Fruit fly (Drosophila melanogaster) whole organism, embryonic: Measurements from ENCODE around the gene CG1628.

Source experiments
- Abd-B ChIP-seq: fragments of 200-800 bp; sonication (Bioruptor generic); optimal IDR thresholded peaks from 2 replicates; lab custom pipeline; 2018; ENCODE audit warnings: missing biosample characterization, mild to moderate bottlenecking, missing genetic modification characterization, moderate library complexity
- Aef1 ChIP-seq: fragments of 200-800 bp; sonication (Bioruptor generic); IDR thresholded peaks from 3 replicates; pipeline ENCODE4 v1.3.6; 2022; ENCODE audit warnings: missing biosample characterization, missing genetic modification characterization
- Asciz ChIP-seq: fragments of 200-800 bp; sonication (Bioruptor generic); optimal IDR thresholded peaks from 2 replicates; lab custom pipeline; 2017; ENCODE audit warnings: missing biosample characterization, mild to moderate bottlenecking, missing genetic modification characterization, missing genetic modification reagents
- BEAF-32 ChIP-seq: fragments of 200-800 bp; sonication (Bioruptor generic); optimal IDR thresholded peaks from 3 replicates; lab custom pipeline; 2017; ENCODE audit warnings: missing biosample characterization, missing genetic modification characterization, mild to moderate bottlenecking, moderate library complexity, missing genetic modification reagents
- CG10209 ChIP-seq: fragments of 200-800 bp; sonication (Bioruptor generic); optimal IDR thresholded peaks from 3 replicates; lab custom pipeline; 2017; ENCODE audit warnings: missing biosample characterization, mild to moderate bottlenecking, missing genetic modification characterization, missing genetic modification reagents
- CG11085 ChIP-seq: fragments of 200-800 bp; sonication (Bioruptor generic); IDR thresholded peaks from 2 replicates; pipeline ENCODE4 v1.3.6; 2022; ENCODE audit warnings: missing biosample characterization, missing genetic modification characterization
- CG12219 ChIP-seq: fragments of 200-800 bp; sonication (Bioruptor generic); optimal IDR thresholded peaks from 3 replicates; lab custom pipeline; 2018; ENCODE audit warnings: missing biosample characterization, mild to moderate bottlenecking, missing genetic modification characterization
- CG14710 ChIP-seq: fragments of 200-800 bp; sonication (Bioruptor generic); optimal IDR thresholded peaks from 3 replicates; lab custom pipeline; 2019; ENCODE audit warnings: missing biosample characterization, mild to moderate bottlenecking, missing genetic modification characterization, moderate library complexity
- CG1603 ChIP-seq: fragments of 200-800 bp; sonication (Bioruptor generic); optimal IDR thresholded peaks from 2 replicates; lab custom pipeline; 2019; ENCODE audit warnings: missing biosample characterization, mild to moderate bottlenecking, missing genetic modification characterization, moderate library complexity
- CG17829 ChIP-seq: fragments of 200-800 bp; optimal IDR thresholded peaks from 2 replicates; lab custom pipeline; 2019; ENCODE audit warnings: missing biosample characterization, mild to moderate bottlenecking, missing genetic modification characterization, moderate library complexity
- CG18476 ChIP-seq: fragments of 200-800 bp; sonication (Bioruptor generic); optimal IDR thresholded peaks from 2 replicates; lab custom pipeline; 2016; ENCODE audit warnings: missing biosample characterization, mild to moderate bottlenecking, missing genetic modification characterization
- CG31388 ChIP-seq: fragments of 200-800 bp; sonication (Bioruptor generic); optimal IDR thresholded peaks from 2 replicates; lab custom pipeline; 2016; ENCODE audit warnings: missing biosample characterization, missing genetic modification characterization
- CG3163 ChIP-seq: fragments of 200-800 bp; sonication (Bioruptor generic); optimal IDR thresholded peaks from 3 replicates; lab custom pipeline; 2016; ENCODE audit warnings: missing biosample characterization, missing genetic modification characterization
- CG33213 ChIP-seq: fragments of 200-800 bp; sonication (Bioruptor generic); optimal IDR thresholded peaks from 3 replicates; lab custom pipeline; 2016; ENCODE audit warnings: missing biosample characterization, missing genetic modification characterization
- CG3847 ChIP-seq: fragments of 200-800 bp; sonication (Bioruptor generic); IDR thresholded peaks from 2 replicates; pipeline ENCODE4 v1.3.6; 2022; ENCODE audit warnings: missing biosample characterization, missing genetic modification characterization
- CG3995 ChIP-seq: fragments of 200-800 bp; sonication (Bioruptor generic); optimal IDR thresholded peaks from 3 replicates; lab custom pipeline; 2016; ENCODE audit warnings: missing biosample characterization, missing genetic modification characterization
- CG4707 ChIP-seq: fragments of 200-800 bp; sonication (Bioruptor generic); optimal IDR thresholded peaks from 2 replicates; lab custom pipeline; 2018; ENCODE audit warnings: missing biosample characterization, mild to moderate bottlenecking, missing genetic modification characterization, moderate library complexity
- CG4854 ChIP-seq: fragments of 200-800 bp; sonication (Bioruptor generic); optimal IDR thresholded peaks from 2 replicates; lab custom pipeline; 2016; ENCODE audit warnings: missing biosample characterization, missing genetic modification characterization, inconsistent platforms
- CG7556 ChIP-seq: fragments of 200-800 bp; sonication (Bioruptor generic); optimal IDR thresholded peaks from 2 replicates; lab custom pipeline; 2017; ENCODE audit warnings: missing biosample characterization, mild to moderate bottlenecking, missing genetic modification characterization
- CG9727 ChIP-seq: fragments of 200-800 bp; sonication (Bioruptor generic); optimal IDR thresholded peaks from 3 replicates; lab custom pipeline; 2017; ENCODE audit warnings: missing biosample characterization, mild to moderate bottlenecking, missing genetic modification characterization
- CG9932 ChIP-seq: fragments of 200-800 bp; sonication (Bioruptor generic); IDR thresholded peaks from 2 replicates; pipeline ENCODE4 v1.3.6; 2022; ENCODE audit warnings: missing biosample characterization, missing genetic modification characterization
- Dll ChIP-seq: fragments of 200-800 bp; sonication (Bioruptor generic); IDR thresholded peaks from 4 replicates; pipeline ENCODE4 v1.3.6; 2022; ENCODE audit warnings: missing biosample characterization, missing genetic modification characterization; ENCODE audit not compliant: partially characterized antibody
- Doc3 ChIP-seq: fragments of 200-800 bp; sonication (Bioruptor generic); IDR thresholded peaks from 3 replicates; pipeline ENCODE4 v1.3.6; 2022; ENCODE audit warnings: missing biosample characterization, missing genetic modification characterization; ENCODE audit not compliant: partially characterized antibody
- Dref ChIP-seq: fragments of 200-800 bp; sonication (Bioruptor generic); IDR thresholded peaks from 2 replicates; pipeline ENCODE4 v1.3.6; 2022; ENCODE audit warnings: missing biosample characterization, missing genetic modification characterization
- H2.0 ChIP-seq: fragments of 200-800 bp; sonication (Bioruptor generic); IDR thresholded peaks from 2 replicates; pipeline ENCODE4 v1.3.6; 2022; ENCODE audit warnings: missing biosample characterization, missing genetic modification characterization
- Mad ChIP-seq: fragments of 200-800 bp; sonication (Bioruptor generic); optimal IDR thresholded peaks from 2 replicates; lab custom pipeline; 2016; ENCODE audit warnings: missing biosample characterization, missing genetic modification characterization
- Meics ChIP-seq: fragments of 200-800 bp; sonication (Bioruptor generic); optimal IDR thresholded peaks from 2 replicates; lab custom pipeline; 2017; ENCODE audit warnings: missing biosample characterization, mild to moderate bottlenecking, missing genetic modification characterization
- Six4 ChIP-seq: fragments of 200-800 bp; sonication (Bioruptor generic); optimal IDR thresholded peaks from 2 replicates; lab custom pipeline; 2016; ENCODE audit warnings: missing biosample characterization, missing genetic modification characterization
- Vsx1 ChIP-seq: fragments of 200-800 bp; sonication (Bioruptor generic); optimal IDR thresholded peaks from 2 replicates; lab custom pipeline; 2017; ENCODE audit warnings: missing biosample characterization, mild to moderate bottlenecking, missing genetic modification characterization, missing genetic modification reagents
- abd-A ChIP-seq: fragments of 200-800 bp; sonication (Bioruptor generic); optimal IDR thresholded peaks from 3 replicates; lab custom pipeline; 2019; ENCODE audit warnings: missing biosample characterization, mild to moderate bottlenecking, missing genetic modification characterization, moderate library complexity
- ap ChIP-seq: fragments of 200-800 bp; sonication (Bioruptor generic); IDR thresholded peaks from 2 replicates; pipeline ENCODE4 v1.3.6; 2022; ENCODE audit warnings: missing biosample characterization, missing genetic modification characterization
- ara ChIP-seq: fragments of 200-800 bp; sonication (Bioruptor generic); IDR thresholded peaks from 2 replicates; pipeline ENCODE4 v1.3.6; 2022; ENCODE audit warnings: missing biosample characterization, missing genetic modification characterization
- cato ChIP-seq: fragments of 200-800 bp; sonication (Bioruptor generic); optimal IDR thresholded peaks from 2 replicates; lab custom pipeline; 2016; ENCODE audit warnings: missing biosample characterization, missing genetic modification characterization, borderline replicate concordance
- chif ChIP-seq, 2 experiments: fragments of 200-800 bp; sonication (Bioruptor generic); optimal IDR thresholded peaks; 3 replicates each; lab custom pipeline; 2016; ENCODE audit warnings: missing biosample characterization in 2 of 2, missing genetic modification characterization in 2 of 2
- dpn ChIP-seq, 2 experiments: fragments of 200-800 bp; sonication (Bioruptor generic); optimal IDR thresholded peaks; 3 replicates each; lab custom pipeline; 2016; ENCODE audit warnings: missing biosample characterization in 2 of 2, missing genetic modification characterization in 2 of 2
- fd102C ChIP-seq: fragments of 200-800 bp; sonication (Bioruptor generic); optimal IDR thresholded peaks from 2 replicates; lab custom pipeline; 2018; ENCODE audit warnings: missing biosample characterization, mild to moderate bottlenecking, missing genetic modification characterization, moderate library complexity
- fd3F ChIP-seq: fragments of 200-800 bp; sonication (Bioruptor generic); optimal IDR thresholded peaks from 2 replicates; lab custom pipeline; 2018; ENCODE audit warnings: missing biosample characterization, mild to moderate bottlenecking, missing genetic modification characterization, moderate library complexity
- fd96Cb ChIP-seq: fragments of 200-800 bp; sonication (Bioruptor generic); optimal IDR thresholded peaks from 2 replicates; lab custom pipeline; 2018; ENCODE audit warnings: missing biosample characterization, mild to moderate bottlenecking, missing genetic modification characterization, moderate library complexity
- grau ChIP-seq: fragments of 200-800 bp; optimal IDR thresholded peaks from 3 replicates; lab custom pipeline; 2019; ENCODE audit warnings: missing biosample characterization, mild to moderate bottlenecking, missing genetic modification characterization, moderate library complexity
- her ChIP-seq: fragments of 200-800 bp; sonication (Bioruptor generic); optimal IDR thresholded peaks from 2 replicates; lab custom pipeline; 2016; ENCODE audit warnings: missing biosample characterization, missing genetic modification characterization
- ind ChIP-seq: fragments of 200-800 bp; sonication (Bioruptor generic); optimal IDR thresholded peaks from 3 replicates; lab custom pipeline; 2016; ENCODE audit warnings: missing biosample characterization, missing genetic modification characterization
- klu ChIP-seq: fragments of 200-800 bp; sonication (Bioruptor generic); IDR thresholded peaks from 2 replicates; pipeline ENCODE4 v1.3.6; 2022; ENCODE audit warnings: missing biosample characterization, missing genetic modification characterization
- knrl ChIP-seq: fragments of 200-800 bp; sonication (Bioruptor generic); IDR thresholded peaks from 3 replicates; pipeline ENCODE4 v1.3.6; 2022; ENCODE audit warnings: missing biosample characterization, missing genetic modification characterization; ENCODE audit not compliant: partially characterized antibody
- nmo ChIP-seq: fragments of 200-800 bp; sonication (Bioruptor generic); optimal IDR thresholded peaks from 2 replicates; lab custom pipeline; 2018; ENCODE audit warnings: missing biosample characterization, mild to moderate bottlenecking, missing genetic modification characterization, moderate library complexity
- pb ChIP-seq: fragments of 200-800 bp; sonication (Bioruptor generic); optimal IDR thresholded peaks from 3 replicates; lab custom pipeline; 2016; ENCODE audit warnings: missing biosample characterization, missing genetic modification characterization
- repo ChIP-seq: fragments of 200-800 bp; sonication (Bioruptor generic); optimal IDR thresholded peaks from 2 replicates; lab custom pipeline; 2016; ENCODE audit warnings: missing biosample characterization, missing genetic modification characterization
- salm ChIP-seq: fragments of 200-800 bp; sonication (Bioruptor generic); optimal IDR thresholded peaks from 2 replicates; lab custom pipeline; 2018; ENCODE audit warnings: missing biosample characterization, mild to moderate bottlenecking, missing genetic modification characterization
- sim ChIP-seq: fragments of 200-800 bp; sonication (Bioruptor generic); IDR thresholded peaks from 2 replicates; pipeline ENCODE4 v1.3.6; 2022; ENCODE audit warnings: missing biosample characterization, missing genetic modification characterization
- stc ChIP-seq: fragments of 200-800 bp; sonication (Bioruptor generic); IDR thresholded peaks from 2 replicates; pipeline ENCODE4 v1.3.6; 2022; ENCODE audit warnings: missing biosample characterization, missing genetic modification characterization
- tin ChIP-seq: fragments of 200-800 bp; sonication (Bioruptor generic); optimal IDR thresholded peaks from 3 replicates; lab custom pipeline; 2016; ENCODE audit warnings: missing biosample characterization, missing genetic modification characterization
- tup ChIP-seq: fragments of 200-800 bp; sonication (Bioruptor generic); optimal IDR thresholded peaks from 2 replicates; lab custom pipeline; 2016; ENCODE audit warnings: missing biosample characterization, mild to moderate bottlenecking, missing genetic modification characterization, moderate library complexity

The CG1628 gene

dm6 chrX:10601479-10601921 is 1.0 kb downstream of the CG1628 start (continued):
- TF ChIP-seq CG3995 (GFP tag; lab: Kevin White, UChicago), result peak; percentile 64
- peak; percentile 62 for TF ChIP-seq BEAF-32
- TF ChIP-seq Vsx1 (GFP tag; lab: Kevin White, UChicago), result no peak
- peak; percentile 55 for TF ChIP-seq Dref (GFP tag; lab: Robert Waterston, UW)
- no peak for TF ChIP-seq CG4854 (GFP tag; lab: Kevin White, UChicago)
- TF ChIP-seq Six4, result peak; percentile 33
- no peak for TF ChIP-seq pb (GFP tag; lab: Kevin White, UChicago)
- no peak for TF ChIP-seq salm
- no peak for TF ChIP-seq fd102C (GFP tag; lab: Kevin White, UChicago)
- peak; percentile 44 for TF ChIP-seq nmo (GFP tag; lab: Kevin White, UChicago)
- TF ChIP-seq CG11085 (GFP tag; lab: Robert Waterston, UW), result peak; percentile 28; the same call in 1 of the 2 replicates
- no peak for TF ChIP-seq CG31388 (GFP tag; lab: Kevin White, UChicago)
- no peak for TF ChIP-seq knrl (GFP tag; lab: Robert Waterston, UW)
- peak; percentile 47 for TF ChIP-seq CG9727
- TF ChIP-seq CG9932, result peak; percentile 76
- no peak for TF ChIP-seq H2.0 (GFP tag; lab: Robert Waterston, UW)
- peak; percentile 52 for TF ChIP-seq grau (tag; lab: Kevin White, UChicago)
- no peak for TF ChIP-seq CG1603 (tag; lab: Kevin White, UChicago)
- peak; percentile 24; the same call in 1 of the 2 replicates for TF ChIP-seq klu (GFP tag; lab: Robert Waterston, UW)
- peak; percentile 4 for TF ChIP-seq fd3F (GFP tag; lab: Kevin White, UChicago)
- peak; percentile 48 for TF ChIP-seq tin (GFP tag; lab: Kevin White, UChicago)
- TF ChIP-seq CG3847, result peak; percentile 55
- peak; percentile 51 for TF ChIP-seq Aef1 (GFP tag; lab: Robert Waterston, UW)
- TF ChIP-seq Dll (GFP tag; lab: Robert Waterston, UW), result no peak
- TF ChIP-seq CG14710, result peak; percentile 52
- TF ChIP-seq sim (GFP tag; lab: Robert Waterston, UW), result no peak
- peak; percentile 42 for TF ChIP-seq Meics (GFP tag; lab: Kevin White, UChicago)
- TF ChIP-seq abd-A (tag; lab: Kevin White, UChicago), result no peak
- no peak for TF ChIP-seq CG4707
- TF ChIP-seq ap (GFP tag; lab: Robert Waterston, UW), result no peak
- TF ChIP-seq chif (GFP tag; optimal IDR thresholded peaks at IDR 0.05; lab: Kevin White, UChicago), result no peak
- no peak for TF ChIP-seq repo (GFP tag; lab: Kevin White, UChicago)
- peak in 1 of 2 experiments; percentile 40 for TF ChIP-seq dpn (GFP tag; optimal IDR thresholded peaks at IDR 0.05; lab: Kevin White, UChicago)
- no peak for TF ChIP-seq Mad (GFP tag; lab: Kevin White, UChicago)
- TF ChIP-seq CG12219 (GFP tag; lab: Kevin White, UChicago), result no peak
- TF ChIP-seq Doc3, result no peak
- TF ChIP-seq CG33213 (GFP tag; lab: Kevin White, UChicago), result no peak
- TF ChIP-seq her (GFP tag; lab: Kevin White, UChicago), result no peak
- peak; percentile 66 for TF ChIP-seq ind
- peak; percentile 45 for TF ChIP-seq CG10209 (GFP tag; lab: Kevin White, UChicago)
- TF ChIP-seq Asciz (GFP tag; lab: Kevin White, UChicago), result no peak
- TF ChIP-seq stc (GFP tag; lab: Robert Waterston, UW), result no peak
- peak; percentile 45 for TF ChIP-seq Abd-B (GFP tag; lab: Kevin White, UChicago)
- TF ChIP-seq CG17829 (tag; lab: Kevin White, UChicago), result no peak
- TF ChIP-seq CG3163 (GFP tag; lab: Kevin White, UChicago), result no peak
- peak; percentile 44 for TF ChIP-seq fd96Cb
- peak; percentile 30 for TF ChIP-seq CG7556
- peak; percentile 34 for TF ChIP-seq cato (GFP tag; lab: Kevin White, UChicago)
- no peak for TF ChIP-seq CG18476
- TF ChIP-seq tup, result no peak
- no peak for TF ChIP-seq ara (GFP tag; lab: Robert Waterston, UW)
